Worm (Caenorhabditis elegans): Measurements from ENCODE around the gene Y38E10A.14.

Y38E10A.14 gene

ce11 chrII:12670877-12671864 is 46.8 kb upstream of the Y38E10A.14 start:
- TF ChIP-seq let-607 (tag; optimal IDR thresholded peaks at IDR 0.05), result peak; percentile 15 to 19
- no peak for TF ChIP-seq nfyb-1 (GFP tag; IDR thresholded peaks at IDR 0.05)
- TF ChIP-seq hmg-1.2 (GFP tag; IDR thresholded peaks at IDR 0.05), result peak; percentile 39
- no peak for TF ChIP-seq F37B4.10 (GFP tag; IDR thresholded peaks at IDR 0.05)
- TF ChIP-seq ztf-6 (GFP tag; IDR thresholded peaks at IDR 0.05), result no peak
- peak; percentile 43; the same call in 1 of the 2 replicates for TF ChIP-seq pbrm-1 (GFP tag; IDR thresholded peaks at IDR 0.05)
- peak; percentile 3; the same call in 1 of the 2 replicates for TF ChIP-seq mcd-1 (GFP tag; IDR thresholded peaks at IDR 0.05)
- no peak for TF ChIP-seq ceh-40 (GFP tag; IDR thresholded peaks at IDR 0.05)
- TF ChIP-seq egrh-3 (GFP tag; IDR thresholded peaks at IDR 0.05), result peak; percentile 61; the same call in 1 of the 2 replicates
- peak; percentile 11 for TF ChIP-seq him-1 (tag; optimal IDR thresholded peaks at IDR 0.05)
- no peak for TF ChIP-seq pha-4 (tag; optimal IDR thresholded peaks at IDR 0.05)
- no peak for TF ChIP-seq F22D6.2 (tag; optimal IDR thresholded peaks at IDR 0.05)
- peak; percentile 16 for TF ChIP-seq mel-28 (tag; optimal IDR thresholded peaks at IDR 0.05; ENCODE audit: borderline replicate concordance)
- no peak for TF ChIP-seq lin-26 (GFP tag; IDR thresholded peaks at IDR 0.05)
- no peak for TF ChIP-seq ztf-22 (GFP tag; optimal IDR thresholded peaks at IDR 0.05)
- no peak for TF ChIP-seq snpc-1.3 (tag; optimal IDR thresholded peaks at IDR 0.05; ENCODE audit: insufficient read depth)
- TF ChIP-seq fkh-3 (tag; optimal IDR thresholded peaks at IDR 0.05), result no peak
- TF ChIP-seq attf-3 (GFP tag; conservative IDR thresholded peaks at IDR 0.05), result 0 out of 2 replicates have a peak, but pooled peaks have one; percentile 8
- TF ChIP-seq zfh-2 (GFP tag; conservative IDR thresholded peaks at IDR 0.05), result peak; percentile 94
- no peak for TF ChIP-seq snpc-4 (GFP tag; optimal IDR thresholded peaks at IDR 0.05)
- TF ChIP-seq snpc-4 (tag; optimal IDR thresholded peaks at IDR 0.05), result peak in 1 of 4 experiments; percentile 4

ce11 chrII:12669882-12670281 is 45.5 kb upstream of the Y38E10A.14 start:
- TF ChIP-seq madf-6 (GFP tag; IDR thresholded peaks at IDR 0.05) (peak; percentile 9; the same call in 1 of the 2 replicates), hlh-12 (tag; optimal IDR thresholded peaks at IDR 0.05) (no peak), dox-1 (GFP tag; IDR thresholded peaks at IDR 0.05) (peak; percentile 26; the same call in 1 of the 2 replicates), nfya-2 (GFP tag; IDR thresholded peaks at IDR 0.05) (no peak), zfh-2 (GFP tag; conservative IDR thresholded peaks at IDR 0.05) (peak; percentile 60), ccch-3 (GFP tag; optimal IDR thresholded peaks at IDR 0.05) (no peak)

- TF ChIP-seq zim-3 (tag; optimal IDR thresholded peaks at IDR 0.05) (no peak), lsy-27 (tag; optimal IDR thresholded peaks at IDR 0.05; ENCODE audit: borderline replicate concordance, insufficient read depth) (no peak), ztf-26 (tag; optimal IDR thresholded peaks at IDR 0.05) (no peak), nfya-1 (tag; optimal IDR thresholded peaks at IDR 0.05; ENCODE audit: borderline replicate concordance, insufficient read depth) (no peak), F49E8.2 (tag; optimal IDR thresholded peaks at IDR 0.05; ENCODE audit: insufficient read depth) (no peak), unc-62 (GFP tag; optimal IDR thresholded peaks at IDR 0.05) (no peak), B0019.2 (GFP tag; conservative IDR thresholded peaks at IDR 0.05) (no peak), snpc-1.1 (tag; optimal IDR thresholded peaks at IDR 0.05; ENCODE audit: insufficient read depth) (no peak), F57A8.1 (GFP tag; optimal IDR thresholded peaks at IDR 0.05) (no peak), rec-8 (tag; optimal IDR thresholded peaks at IDR 0.05) (no peak), unc-130 (GFP tag; optimal IDR thresholded peaks at IDR 0.05) (no peak), T07F8.4 (tag; optimal IDR thresholded peaks at IDR 0.05) (no peak)
Observed at ce11 chrII:12669342-12669741, 45.0 kb upstream of the Y38E10A.14 start.

Data from whole organism, young adult.